Worm (Caenorhabditis elegans) whole organism, young adult: ENCODE results near the gene F32H5.3.
A peak's percentile ranks its signal among the peaks of the same experiment; 100 is the strongest.

Source experiments
- C06A6.2 ChIP-seq: fragments of 200-800 bp; sonication (Bioruptor generic); conservative IDR thresholded peaks from 2 replicates; pipeline ENCODE4 v1.3.6; 2022; ENCODE audit warnings: missing genetic modification characterization, missing compliant biosample characterization
- C17E4.6 ChIP-seq: fragments of 200-800 bp; sonication (Bioruptor generic); IDR thresholded peaks from 2 replicates; pipeline ENCODE4 v1.3.6; 2022; ENCODE audit warnings: missing genetic modification reagents, missing genetic modification characterization, missing compliant biosample characterization
- F10E7.11 ChIP-seq: sonication (generic microtip); optimal IDR thresholded peaks from 2 replicates; lab custom pipeline; 2017; ENCODE audit warnings: mild to moderate bottlenecking, missing genetic modification characterization, moderate library complexity, missing compliant biosample characterization
- F52B5.7 ChIP-seq: sonication (generic microtip); optimal IDR thresholded peaks from 2 replicates; lab custom pipeline; 2016; ENCODE audit warnings: mild to moderate bottlenecking, missing genetic modification characterization, missing compliant biosample characterization
- F55B11.4 ChIP-seq: sonication (generic microtip); optimal IDR thresholded peaks from 2 replicates; lab custom pipeline; 2016; ENCODE audit warnings: missing compliant biosample characterization, missing genetic modification characterization, borderline replicate concordance; ENCODE audit not compliant: insufficient read depth
- Y53G8AR.9 ChIP-seq: fragments of 200-800 bp; sonication (Bioruptor generic); conservative IDR thresholded peaks from 2 replicates; pipeline ENCODE4 v1.3.6; 2022; ENCODE audit warnings: missing genetic modification reagents, missing genetic modification characterization, missing compliant biosample characterization
- Y67H2A.10 ChIP-seq: fragments of 200-800 bp; sonication (Bioruptor generic); conservative IDR thresholded peaks from 2 replicates; pipeline ENCODE4 v1.3.6; 2022; ENCODE audit warnings: missing genetic modification reagents, missing genetic modification characterization, missing compliant biosample characterization
- aptf-2 ChIP-seq: fragments of 200-800 bp; sonication (Bioruptor generic); conservative IDR thresholded peaks from 2 replicates; pipeline ENCODE4 v1.3.6; 2022; ENCODE audit warnings: missing genetic modification reagents, missing genetic modification characterization, missing compliant biosample characterization
- atf-7 ChIP-seq: sonication (generic microtip); optimal IDR thresholded peaks from 2 replicates; lab custom pipeline; 2017; ENCODE audit warnings: mild to moderate bottlenecking, missing genetic modification characterization, missing compliant biosample characterization
- bed-1 ChIP-seq: fragments of 200-800 bp; sonication (Bioruptor generic); IDR thresholded peaks from 2 replicates; pipeline ENCODE4 v1.3.6; 2022; ENCODE audit warnings: missing genetic modification reagents, missing genetic modification characterization, missing compliant biosample characterization
- cebp-1 ChIP-seq, 2 experiments: fragments of 200-800 bp in 1 of 2; sonication (Bioruptor generic) in 1 of 2; sonication (generic microtip) in 1 of 2; IDR thresholded peaks in 1 of 2; optimal IDR thresholded peaks in 1 of 2; 2 replicates each; pipeline versions ENCODE4 v1.3.6 to Lab custom; 2017 to 2022; ENCODE audit warnings: missing compliant biosample characterization in 2 of 2, missing genetic modification characterization in 2 of 2, mild to moderate bottlenecking in 1 of 2, missing genetic modification reagents in 1 of 2, moderate library complexity in 1 of 2
- ceh-91 ChIP-seq: fragments of 200-800 bp; sonication (Bioruptor generic); IDR thresholded peaks from 2 replicates; pipeline ENCODE4 v1.3.6; 2022; ENCODE audit warnings: missing genetic modification reagents, missing genetic modification characterization, missing compliant biosample characterization
- chd-7 ChIP-seq: sonication (generic microtip); optimal IDR thresholded peaks from 2 replicates; lab custom pipeline; 2016; ENCODE audit warnings: mild to moderate bottlenecking, missing genetic modification characterization, moderate library complexity, missing compliant biosample characterization
- dox-1 ChIP-seq: fragments of 200-800 bp; sonication (Bioruptor generic); IDR thresholded peaks from 2 replicates; pipeline ENCODE4 v1.3.6; 2022; ENCODE audit warnings: missing genetic modification reagents, missing genetic modification characterization, missing compliant biosample characterization
- efl-1 ChIP-seq: fragments of 150-350 bp; optimal IDR thresholded peaks from 2 replicates; lab custom pipeline; 2014; ENCODE audit warnings: missing biosample characterization, missing genetic modification reagents, missing genetic modification characterization
- egl-44 ChIP-seq: fragments of 200-800 bp; sonication (Bioruptor generic); IDR thresholded peaks from 2 replicates; pipeline ENCODE4 v1.3.6; 2022; ENCODE audit warnings: missing genetic modification reagents, missing genetic modification characterization, missing compliant biosample characterization
- egrh-3 ChIP-seq: fragments of 200-800 bp; sonication (Bioruptor generic); IDR thresholded peaks from 2 replicates; pipeline ENCODE4 v1.3.6; 2022; ENCODE audit warnings: missing genetic modification reagents, missing genetic modification characterization, missing compliant biosample characterization
- ets-4 ChIP-seq: fragments of 200-800 bp; sonication (Bioruptor generic); optimal IDR thresholded peaks from 2 replicates; lab custom pipeline; 2018; ENCODE audit warnings: mild to moderate bottlenecking, missing genetic modification characterization, missing compliant biosample characterization
- fkh-3 ChIP-seq: sonication (generic microtip); optimal IDR thresholded peaks from 2 replicates; lab custom pipeline; 2016; ENCODE audit warnings: mild to moderate bottlenecking, missing genetic modification characterization, missing compliant biosample characterization
- hmg-20 ChIP-seq: fragments of 200-800 bp; sonication (Bioruptor generic); IDR thresholded peaks from 2 replicates; pipeline ENCODE4 v1.3.6; 2022; ENCODE audit warnings: missing genetic modification reagents, missing genetic modification characterization, missing compliant biosample characterization
- hrde-1 ChIP-seq: sonication (generic microtip); optimal IDR thresholded peaks from 2 replicates; lab custom pipeline; 2016; ENCODE audit warnings: missing genetic modification characterization, mild to moderate bottlenecking, missing compliant biosample characterization, moderate library complexity, missing genotype, missing genetic modification reagents, borderline replicate concordance
- let-607 ChIP-seq, 2 experiments: fragments of 200-800 bp in 1 of 2; sonication (Bioruptor generic) in 1 of 2; sonication (generic microtip) in 1 of 2; optimal IDR thresholded peaks; 2 replicates each; lab custom pipeline; 2016 to 2018; ENCODE audit warnings: mild to moderate bottlenecking in 2 of 2, missing compliant biosample characterization in 2 of 2, missing genetic modification characterization in 2 of 2, moderate library complexity in 2 of 2, missing genotype in 1 of 2
- madf-10 ChIP-seq: sonication (generic microtip); optimal IDR thresholded peaks from 2 replicates; lab custom pipeline; 2016; ENCODE audit warnings: mild to moderate bottlenecking, missing genetic modification characterization, missing compliant biosample characterization
- nfya-2 ChIP-seq: fragments of 200-800 bp; sonication (Bioruptor generic); IDR thresholded peaks from 2 replicates; pipeline ENCODE4 v1.3.6; 2022; ENCODE audit warnings: missing genetic modification reagents, missing genetic modification characterization, missing compliant biosample characterization
- nfyb-1 ChIP-seq: fragments of 200-800 bp; sonication (Bioruptor generic); IDR thresholded peaks from 2 replicates; pipeline ENCODE4 v1.3.6; 2022; ENCODE audit warnings: missing genetic modification reagents, missing genetic modification characterization, missing compliant biosample characterization
- nhr-120 ChIP-seq: fragments of 200-800 bp; sonication (Bioruptor generic); IDR thresholded peaks from 2 replicates; pipeline ENCODE4 v1.3.6; 2022; ENCODE audit warnings: missing genetic modification characterization, missing compliant biosample characterization
- nhr-179 ChIP-seq: sonication (generic microtip); optimal IDR thresholded peaks from 2 replicates; lab custom pipeline; 2016; ENCODE audit warnings: mild to moderate bottlenecking, missing genetic modification characterization, missing compliant biosample characterization
- nhr-27 ChIP-seq: fragments of 200-800 bp; sonication (Bioruptor generic); optimal IDR thresholded peaks from 2 replicates; lab custom pipeline; 2018; ENCODE audit warnings: mild to moderate bottlenecking, missing genetic modification characterization, moderate library complexity, missing compliant biosample characterization
- nhr-80 ChIP-seq: sonication (generic microtip); optimal IDR thresholded peaks from 2 replicates; lab custom pipeline; 2016; ENCODE audit warnings: missing genetic modification characterization, missing compliant biosample characterization
- pha-4 ChIP-seq: fragments of 150-350 bp; sonication (generic microtip); optimal IDR thresholded peaks from 2 replicates; lab custom pipeline; 2014; ENCODE audit warnings: missing biosample characterization, missing genetic modification reagents, missing genetic modification characterization
- rec-8 ChIP-seq, 2 experiments: sonication (generic microtip); optimal IDR thresholded peaks; 2 replicates each; lab custom pipeline; 2016; ENCODE audit warnings: mild to moderate bottlenecking in 2 of 2, missing genetic modification characterization in 2 of 2, missing genetic modification reagents in 2 of 2, missing genotype in 2 of 2, missing biosample characterization in 1 of 2, missing compliant biosample characterization in 1 of 2, moderate library complexity in 1 of 2
- xnd-1 ChIP-seq: sonication (generic microtip); optimal IDR thresholded peaks from 2 replicates; lab custom pipeline; 2016; ENCODE audit warnings: missing genotype, missing genetic modification reagents, missing genetic modification characterization, missing compliant biosample characterization
- zfh-2 ChIP-seq: fragments of 200-800 bp; sonication (Bioruptor generic); conservative IDR thresholded peaks from 2 replicates; pipeline ENCODE4 v1.3.6; 2022; ENCODE audit warnings: missing genetic modification reagents, missing genetic modification characterization, missing compliant biosample characterization
- ztf-18 ChIP-seq: sonication (generic microtip); optimal IDR thresholded peaks from 2 replicates; lab custom pipeline; 2016; ENCODE audit warnings: missing genotype, mild to moderate bottlenecking, missing genetic modification characterization, missing compliant biosample characterization
- ztf-22 ChIP-seq: fragments of 200-800 bp; sonication (Bioruptor generic); optimal IDR thresholded peaks from 2 replicates; lab custom pipeline; 2018; ENCODE audit warnings: mild to moderate bottlenecking, missing genetic modification characterization, moderate library complexity, missing compliant biosample characterization
- ztf-26 ChIP-seq: sonication (generic microtip); optimal IDR thresholded peaks from 2 replicates; lab custom pipeline; 2017; ENCODE audit warnings: missing genetic modification characterization, missing compliant biosample characterization

Gene F32H5.3

ce11 chrV:13373643-13374042 lies 14.5 kb downstream of the F32H5.3 start:
- no peak for TF ChIP-seq cebp-1 (GFP tag; IDR thresholded peaks at IDR 0.05; lab: Robert Waterston, UW)
- peak; percentile 21 for TF ChIP-seq cebp-1 (tag; optimal IDR thresholded peaks at IDR 0.05; lab: Kevin White, UChicago)
- 0 out of 2 replicates have a peak, but pooled peaks have one; percentile 25 for TF ChIP-seq egl-44 (GFP tag; lab: Robert Waterston, UW)
- no peak for TF ChIP-seq F10E7.11 (tag; lab: Kevin White, UChicago)
- TF ChIP-seq atf-7 (tag; lab: Kevin White, UChicago) = peak; percentile 41
- peak; percentile 6 for TF ChIP-seq madf-10
- TF ChIP-seq F52B5.7 = no peak
- TF ChIP-seq nfya-2 (GFP tag; lab: Robert Waterston, UW) = no peak
- no peak for TF ChIP-seq chd-7 (tag; lab: Kevin White, UChicago)
- no peak for TF ChIP-seq fkh-3 (tag; lab: Kevin White, UChicago)
- no peak for TF ChIP-seq bed-1 (GFP tag; lab: Robert Waterston, UW)
- no peak for TF ChIP-seq aptf-2 (GFP tag; lab: Robert Waterston, UW)
- TF ChIP-seq nhr-80 (tag; lab: Kevin White, UChicago) = peak; percentile 86
- TF ChIP-seq C06A6.2 (GFP tag; lab: Robert Waterston, UW) = no peak

ce11 chrV:13374532-13374931 lies 15.4 kb downstream of the F32H5.3 start:
- TF ChIP-seq ztf-26 (tag; lab: Kevin White, UChicago) (no peak), nfyb-1 (GFP tag; lab: Robert Waterston, UW) (no peak), dox-1 (GFP tag; lab: Robert Waterston, UW) (peak; percentile 50; the same call in 1 of the 2 replicates), let-607 (tag; optimal IDR thresholded peaks at IDR 0.05; lab: Kevin White, UChicago) (no peak), Y53G8AR.9 (GFP tag; lab: Robert Waterston, UW) (no peak), ceh-91 (GFP tag; lab: Robert Waterston, UW) (no peak), rec-8 (tag; optimal IDR thresholded peaks at IDR 0.05; lab: Kevin White, UChicago) (no peak), ets-4 (GFP tag; lab: Kevin White, UChicago) (no peak), nhr-27 (tag; lab: Kevin White, UChicago) (no peak), bed-1 (GFP tag; lab: Robert Waterston, UW) (no peak), nhr-179 (tag; lab: Kevin White, UChicago) (no peak), Y67H2A.10 (GFP tag; lab: Robert Waterston, UW) (no peak), C17E4.6 (GFP tag; lab: Robert Waterston, UW) (no peak), ztf-18 (tag; lab: Kevin White, UChicago) (no peak), ztf-22 (GFP tag; lab: Kevin White, UChicago) (no peak), pha-4 (tag; lab: Kevin White, UChicago) (no peak), efl-1 (GFP tag; lab: Kevin White, UChicago) (no peak), egrh-3 (peak; percentile 63), zfh-2 (GFP tag; lab: Robert Waterston, UW) (peak; percentile 89), hrde-1 (tag; lab: Kevin White, UChicago) (no peak), xnd-1 (tag; lab: Kevin White, UChicago) (no peak), F55B11.4 (tag; lab: Kevin White, UChicago) (no peak), nhr-80 (tag; lab: Kevin White, UChicago) (peak; percentile 17)

- TF ChIP-seq nhr-120 (GFP tag; lab: Robert Waterston, UW) (no peak), hmg-20 (GFP tag; lab: Robert Waterston, UW) (no peak), cebp-1 (GFP tag; IDR thresholded peaks at IDR 0.05; lab: Robert Waterston, UW) (no peak), cebp-1 (tag; optimal IDR thresholded peaks at IDR 0.05; lab: Kevin White, UChicago) (peak; percentile 19)
Observed at ce11 chrV:13375861-13376260, 16.7 kb downstream of the F32H5.3 start.
